Worm (Caenorhabditis elegans): ENCODE measurements around the gene Y59H11AR.3.

The Y59H11AR.3 gene

ce11 chrIV:8605217-8605616 is 10.0 kb upstream of the Y59H11AR.3 start (continued):
- TF ChIP-seq rnt-1 (tag; optimal IDR thresholded peaks at IDR 0.05) = peak; percentile 43
- no peak for TF ChIP-seq ces-1 (GFP tag; optimal IDR thresholded peaks at IDR 0.05)
- no peak for TF ChIP-seq vab-15 (tag; optimal IDR thresholded peaks at IDR 0.05)
- TF ChIP-seq unc-98 (GFP tag; IDR thresholded peaks at IDR 0.05) = 0 out of 2 replicates have a peak, but pooled peaks have one; percentile 10
- no peak for TF ChIP-seq aha-1 (tag; optimal IDR thresholded peaks at IDR 0.05)
- TF ChIP-seq irx-1 (tag; optimal IDR thresholded peaks at IDR 0.05) = no peak
- TF ChIP-seq dpl-1 (GFP tag; optimal IDR thresholded peaks at IDR 0.05) = no peak
- no peak for TF ChIP-seq ets-5 (GFP tag; IDR thresholded peaks at IDR 0.05)
- TF ChIP-seq unc-62 (GFP tag; optimal IDR thresholded peaks at IDR 0.05) = no peak
- no peak for TF ChIP-seq pqm-1 (tag; optimal IDR thresholded peaks at IDR 0.05)
- TF ChIP-seq nhr-71 (tag; optimal IDR thresholded peaks at IDR 0.05) = peak; percentile 89
- TF ChIP-seq nhr-237 (tag; optimal IDR thresholded peaks at IDR 0.05) = no peak
- TF ChIP-seq snu-23 (GFP tag; optimal IDR thresholded peaks at IDR 0.05) = peak; percentile 57
- TF ChIP-seq ztf-4 (tag; optimal IDR thresholded peaks at IDR 0.05) = no peak
- no peak for TF ChIP-seq dsc-1 (tag; optimal IDR thresholded peaks at IDR 0.05)
- no peak for TF ChIP-seq nhr-77 (tag; optimal IDR thresholded peaks at IDR 0.05)
- no peak for TF ChIP-seq unc-86 (tag; optimal IDR thresholded peaks at IDR 0.05)
- TF ChIP-seq ama-1 (optimal IDR thresholded peaks at IDR 0.05) = no peak
- no peak for TF ChIP-seq zag-1 (tag; optimal IDR thresholded peaks at IDR 0.05)
- no peak for TF ChIP-seq mep-1 (tag; optimal IDR thresholded peaks at IDR 0.05)
- no peak for TF ChIP-seq elt-2 (tag; optimal IDR thresholded peaks at IDR 0.05)
- TF ChIP-seq skn-1 (tag; optimal IDR thresholded peaks at IDR 0.05) = no peak
- no peak for TF ChIP-seq nhr-28 (tag; optimal IDR thresholded peaks at IDR 0.05)
- no peak for TF ChIP-seq lir-3 (tag; optimal IDR thresholded peaks at IDR 0.05; ENCODE audit: poor library complexity)
- TF ChIP-seq mab-9 (GFP tag; IDR thresholded peaks at IDR 0.05) = no peak
- TF ChIP-seq hlh-17 (GFP tag; optimal IDR thresholded peaks at IDR 0.05; ENCODE audit: borderline replicate concordance) = no peak
- TF ChIP-seq snpc-4 (tag; optimal IDR thresholded peaks at IDR 0.05) = no peak
- no peak for TF ChIP-seq fkh-8 (tag; optimal IDR thresholded peaks at IDR 0.05)
- no peak for TF ChIP-seq fkh-4 (tag; optimal IDR thresholded peaks at IDR 0.05; ENCODE audit: borderline replicate concordance)
- TF ChIP-seq isw-1 (GFP tag; IDR thresholded peaks at IDR 0.05) = no peak
- no peak for TF ChIP-seq tlp-1 (tag; optimal IDR thresholded peaks at IDR 0.05)
- peak; percentile 20 for TF ChIP-seq tbx-2 (tag; optimal IDR thresholded peaks at IDR 0.05)
- no peak for TF ChIP-seq nhr-76 (tag; optimal IDR thresholded peaks at IDR 0.05)
- peak; percentile 26 for TF ChIP-seq nhr-47 (tag; optimal IDR thresholded peaks at IDR 0.05)
- TF ChIP-seq ceh-63 (GFP tag; optimal IDR thresholded peaks at IDR 0.05) = no peak
- TF ChIP-seq egl-13 (tag; optimal IDR thresholded peaks at IDR 0.05) = no peak
- TF ChIP-seq nhr-85 (tag) = no peak
- TF ChIP-seq nhr-12 (tag; optimal IDR thresholded peaks at IDR 0.05) = no peak
- TF ChIP-seq alr-1 (tag; optimal IDR thresholded peaks at IDR 0.05; ENCODE audit: borderline replicate concordance) = no peak
- TF ChIP-seq nhr-84 (tag; optimal IDR thresholded peaks at IDR 0.05) = no peak
- TF ChIP-seq unc-130 (tag; optimal IDR thresholded peaks at IDR 0.05) = no peak
- TF ChIP-seq nhr-19 (GFP tag; conservative IDR thresholded peaks at IDR 0.05) = peak; percentile 66

- TF ChIP-seq efl-1 (optimal IDR thresholded peaks at IDR 0.05) (no peak), efl-1 (GFP tag; optimal IDR thresholded peaks at IDR 0.05 in 1 of 2) (peak in 1 of 2 experiments; percentile 57), ama-1 (optimal IDR thresholded peaks at IDR 0.05) (no peak), sox-4 (tag; optimal IDR thresholded peaks at IDR 0.05) (no peak)
Observed at ce11 chrIV:8602877-8603276, 7.7 kb upstream of the Y59H11AR.3 start, which contains the start of gene Y59H11AR.10. Gene Y59H11AR.10 (plus strand): TSS chrIV:8603177.
